Worm (Caenorhabditis elegans) whole organism, L4 larva: Measurements from ENCODE around the gene hdl-1.

Experiments used
- F10B5.3 ChIP-seq: sonication (generic microtip); optimal IDR thresholded peaks from 2 replicates; lab custom pipeline; 2016; ENCODE audit warnings: mild to moderate bottlenecking, missing genetic modification characterization, missing compliant biosample characterization
- F37D6.2 ChIP-seq: sonication (generic microtip); optimal IDR thresholded peaks from 2 replicates; lab custom pipeline; 2016; ENCODE audit warnings: mild to moderate bottlenecking, missing genetic modification characterization, missing compliant biosample characterization
- R02D3.7 ChIP-seq: fragments of 150-350 bp; sonication (generic microtip); optimal IDR thresholded peaks from 3 replicates; lab custom pipeline; 2014; ENCODE audit warnings: missing biosample characterization, missing genetic modification characterization
- aha-1 ChIP-seq: fragments of 150-350 bp; peaks from one replicate; lab custom pipeline; 2014; ENCODE audit warnings: missing biosample characterization, missing genetic modification characterization
- attf-4 ChIP-seq: sonication (generic microtip); optimal IDR thresholded peaks from 3 replicates; lab custom pipeline; 2017; ENCODE audit warnings: missing biosample characterization, missing genetic modification characterization
- ceh-62 ChIP-seq: sonication (generic microtip); optimal IDR thresholded peaks from 2 replicates; lab custom pipeline; 2017; ENCODE audit warnings: missing biosample characterization, missing genetic modification characterization
- ces-1 ChIP-seq: fragments of 150-350 bp; sonication (generic microtip); optimal IDR thresholded peaks from 4 replicates; lab custom pipeline; 2014; ENCODE audit warnings: missing biosample characterization, missing genetic modification reagents, missing genetic modification characterization
- cey-2 ChIP-seq: sonication (generic microtip); optimal IDR thresholded peaks from 3 replicates; lab custom pipeline; 2017; ENCODE audit warnings: missing genetic modification characterization, mild to moderate bottlenecking, missing compliant biosample characterization, antibody characterized with exemption, borderline replicate concordance; ENCODE audit not compliant: insufficient read depth
- ctbp-1 ChIP-seq: fragments of 200-800 bp; sonication (Bioruptor generic); IDR thresholded peaks from 2 replicates; pipeline ENCODE4 v1.3.6; 2022; ENCODE audit warnings: missing genetic modification reagents, missing genetic modification characterization, missing compliant biosample characterization
- daf-16 ChIP-seq, 3 experiments: sonication (generic microtip); optimal IDR thresholded peaks; 2 replicates each; lab custom pipeline; 2016 to 2017; ENCODE audit warnings: missing genetic modification characterization in 3 of 3, missing genetic modification reagents in 3 of 3, mild to moderate bottlenecking in 2 of 3, missing compliant biosample characterization in 2 of 3, missing biosample characterization in 1 of 3, moderate library complexity in 1 of 3
- daf-19 ChIP-seq: fragments of 200-800 bp; sonication (Bioruptor generic); conservative IDR thresholded peaks from 2 replicates; pipeline ENCODE4 v1.3.6; 2022; ENCODE audit warnings: missing genetic modification characterization, missing compliant biosample characterization
- dmd-6 ChIP-seq: fragments of 200-800 bp; sonication (Bioruptor generic); IDR thresholded peaks from 2 replicates; pipeline ENCODE4 v1.3.6; 2022; ENCODE audit warnings: missing genetic modification reagents, missing genetic modification characterization, missing compliant biosample characterization
- dmd-8 ChIP-seq: fragments of 200-800 bp; sonication (Bioruptor generic); IDR thresholded peaks from 2 replicates; pipeline ENCODE4 v1.3.6; 2022; ENCODE audit warnings: missing genetic modification characterization, missing compliant biosample characterization
- duxl-1 ChIP-seq: sonication (generic microtip); optimal IDR thresholded peaks from 2 replicates; lab custom pipeline; 2016; ENCODE audit warnings: mild to moderate bottlenecking, missing genetic modification characterization, moderate library complexity, missing compliant biosample characterization; ENCODE audit not compliant: poor library complexity
- egl-43 ChIP-seq: fragments of 200-800 bp; sonication (Bioruptor generic); IDR thresholded peaks from 2 replicates; pipeline ENCODE4 v1.3.6; 2022; ENCODE audit warnings: missing genetic modification reagents, missing genetic modification characterization, missing compliant biosample characterization
- fkh-10 ChIP-seq: fragments of 150-350 bp; optimal IDR thresholded peaks from 2 replicates; lab custom pipeline; 2014; ENCODE audit warnings: missing biosample characterization, missing genetic modification reagents, missing genetic modification characterization
- hlh-11 ChIP-seq: fragments of 200-800 bp; sonication (Bioruptor generic); optimal IDR thresholded peaks from 2 replicates; lab custom pipeline; 2018; ENCODE audit warnings: mild to moderate bottlenecking, missing genetic modification characterization, missing compliant biosample characterization
- hlh-30 ChIP-seq: sonication (generic microtip); optimal IDR thresholded peaks from 2 replicates; lab custom pipeline; 2017; ENCODE audit warnings: antibody characterized with exemption, mild to moderate bottlenecking, missing genetic modification characterization, missing compliant biosample characterization; ENCODE audit not compliant: insufficient read depth
- hmg-1.1 ChIP-seq: fragments of 200-800 bp; sonication (Bioruptor generic); IDR thresholded peaks from 2 replicates; pipeline ENCODE4 v1.3.6; 2022; ENCODE audit warnings: missing genetic modification reagents, missing genetic modification characterization, missing compliant biosample characterization
- jun-1 ChIP-seq: fragments of 150-350 bp; optimal IDR thresholded peaks from 2 replicates; lab custom pipeline; 2014; ENCODE audit warnings: missing biosample characterization, missing genetic modification reagents, missing genetic modification characterization
- lim-7 ChIP-seq: fragments of 200-800 bp; sonication (Bioruptor generic); IDR thresholded peaks from 2 replicates; pipeline ENCODE4 v1.3.6; 2022; ENCODE audit warnings: missing genetic modification characterization, missing compliant biosample characterization
- lin-1 ChIP-seq: fragments of 200-800 bp; sonication (Bioruptor generic); IDR thresholded peaks from 2 replicates; pipeline ENCODE4 v1.3.6; 2022; ENCODE audit warnings: missing genetic modification reagents, missing genetic modification characterization, missing compliant biosample characterization
- lin-13 ChIP-seq: fragments of 150-350 bp; optimal IDR thresholded peaks from 2 replicates; lab custom pipeline; 2014; ENCODE audit warnings: missing biosample characterization, missing genetic modification reagents, missing genetic modification characterization
- lin-15B ChIP-seq: fragments of 150-350 bp; sonication (generic microtip); optimal IDR thresholded peaks from 3 replicates; lab custom pipeline; 2014; ENCODE audit warnings: missing biosample characterization, missing genetic modification characterization
- lin-39 ChIP-seq: fragments of 150-350 bp; optimal IDR thresholded peaks from 2 replicates; lab custom pipeline; 2014; ENCODE audit warnings: missing biosample characterization, missing genetic modification reagents, missing genetic modification characterization
- lir-3 ChIP-seq: sonication (generic microtip); optimal IDR thresholded peaks from 2 replicates; lab custom pipeline; 2016; ENCODE audit warnings: mild to moderate bottlenecking, missing genetic modification characterization, missing compliant biosample characterization
- madf-5 ChIP-seq, 2 experiments: fragments of 200-800 bp; sonication (Bioruptor generic); IDR thresholded peaks; 2 replicates each; pipeline ENCODE4 v1.3.6; 2022; ENCODE audit warnings: missing compliant biosample characterization in 2 of 2, missing genetic modification characterization in 2 of 2
- mdl-1 ChIP-seq, 2 experiments: fragments of 150-350 bp in 1 of 2; sonication (generic microtip) in 1 of 2; optimal IDR thresholded peaks; 2 replicates each; lab custom pipeline; 2014 to 2017; ENCODE audit warnings: missing biosample characterization in 2 of 2, missing genetic modification characterization in 2 of 2
- mdt-29 ChIP-seq: fragments of 200-800 bp; sonication (Bioruptor generic); IDR thresholded peaks from 2 replicates; pipeline ENCODE4 v1.3.6; 2022; ENCODE audit warnings: missing genetic modification reagents, missing genetic modification characterization, missing compliant biosample characterization
- mep-1 ChIP-seq: fragments of 150-350 bp; sonication (generic microtip); optimal IDR thresholded peaks from 3 replicates; lab custom pipeline; 2014; ENCODE audit warnings: missing biosample characterization, missing genetic modification characterization
- mxl-3 ChIP-seq: fragments of 200-800 bp; sonication (Bioruptor generic); optimal IDR thresholded peaks from 2 replicates; lab custom pipeline; 2018; ENCODE audit warnings: mild to moderate bottlenecking, missing genetic modification characterization, missing compliant biosample characterization
- nhr-10 ChIP-seq: fragments of 150-350 bp; optimal IDR thresholded peaks from 2 replicates; lab custom pipeline; 2014; ENCODE audit warnings: missing biosample characterization, missing genetic modification characterization
- nhr-11 ChIP-seq: fragments of 150-350 bp; optimal IDR thresholded peaks from 2 replicates; lab custom pipeline; 2014; ENCODE audit warnings: missing biosample characterization, missing genetic modification characterization
- nhr-111 ChIP-seq: fragments of 200-800 bp; sonication (Bioruptor generic); optimal IDR thresholded peaks from 2 replicates; lab custom pipeline; 2018; ENCODE audit warnings: mild to moderate bottlenecking, missing genetic modification characterization, missing compliant biosample characterization
- nhr-237 ChIP-seq: sonication (generic microtip); optimal IDR thresholded peaks from 2 replicates; lab custom pipeline; 2017; ENCODE audit warnings: missing biosample characterization, missing genetic modification characterization
- nhr-28 ChIP-seq: fragments of 150-350 bp; optimal IDR thresholded peaks from 2 replicates; lab custom pipeline; 2014; ENCODE audit warnings: missing biosample characterization, missing genetic modification characterization
- nhr-41 ChIP-seq: fragments of 200-800 bp; sonication (Bioruptor generic); IDR thresholded peaks from 2 replicates; pipeline ENCODE4 v1.3.6; 2022; ENCODE audit warnings: missing genetic modification reagents, missing genetic modification characterization, missing compliant biosample characterization
- nhr-48 ChIP-seq: sonication (generic microtip); optimal IDR thresholded peaks from 2 replicates; lab custom pipeline; 2016; ENCODE audit warnings: mild to moderate bottlenecking, missing genetic modification characterization, missing compliant biosample characterization
- pqm-1 ChIP-seq: sonication (generic microtip); optimal IDR thresholded peaks from 2 replicates; lab custom pipeline; 2017; ENCODE audit warnings: missing biosample characterization, missing genetic modification characterization
- sdz-12 ChIP-seq: fragments of 200-800 bp; sonication (Bioruptor generic); optimal IDR thresholded peaks from 2 replicates; lab custom pipeline; 2018; ENCODE audit warnings: mild to moderate bottlenecking, missing genetic modification characterization, missing compliant biosample characterization
- spr-3 ChIP-seq: fragments of 200-800 bp; sonication (Bioruptor generic); optimal IDR thresholded peaks from 2 replicates; lab custom pipeline; 2018; ENCODE audit warnings: mild to moderate bottlenecking, missing genetic modification characterization, missing compliant biosample characterization
- tag-97 ChIP-seq: fragments of 200-800 bp; sonication (Bioruptor generic); IDR thresholded peaks from 2 replicates; pipeline ENCODE4 v1.3.6; 2022; ENCODE audit warnings: missing genetic modification characterization, missing compliant biosample characterization
- tra-1 ChIP-seq: fragments of 200-800 bp; sonication (Bioruptor generic); IDR thresholded peaks from 2 replicates; pipeline ENCODE4 v1.3.6; 2022; ENCODE audit warnings: missing genetic modification reagents, missing genetic modification characterization, missing compliant biosample characterization
- unc-62 ChIP-seq, 3 experiments: fragments of 150-350 bp in 1 of 3; sonication (generic microtip); optimal IDR thresholded peaks in 2 of 3; peaks in 1 of 3; 1 replicate in 1 of 3; 2 replicates in 2 of 3; lab custom pipeline; 2014 to 2017; ENCODE audit warnings: missing biosample characterization in 3 of 3, missing genetic modification characterization in 3 of 3, missing genetic modification reagents in 3 of 3, missing genotype in 1 of 3
- vab-7 ChIP-seq: fragments of 200-800 bp; sonication (Bioruptor generic); IDR thresholded peaks from 2 replicates; pipeline ENCODE4 v1.3.6; 2022; ENCODE audit warnings: missing genetic modification reagents, missing genetic modification characterization, missing compliant biosample characterization
- zag-1 ChIP-seq: fragments of 150-350 bp; optimal IDR thresholded peaks from 2 replicates; lab custom pipeline; 2014; ENCODE audit warnings: missing biosample characterization, missing genetic modification characterization
- zip-11 ChIP-seq: fragments of 200-800 bp; sonication (Bioruptor generic); IDR thresholded peaks from 2 replicates; pipeline ENCODE4 v1.3.6; 2022; ENCODE audit warnings: missing genetic modification characterization, missing compliant biosample characterization
- zip-2 ChIP-seq: fragments of 150-350 bp; optimal IDR thresholded peaks from 2 replicates; lab custom pipeline; 2014; ENCODE audit warnings: missing biosample characterization, missing genetic modification characterization

The hdl-1 gene

DNA sequence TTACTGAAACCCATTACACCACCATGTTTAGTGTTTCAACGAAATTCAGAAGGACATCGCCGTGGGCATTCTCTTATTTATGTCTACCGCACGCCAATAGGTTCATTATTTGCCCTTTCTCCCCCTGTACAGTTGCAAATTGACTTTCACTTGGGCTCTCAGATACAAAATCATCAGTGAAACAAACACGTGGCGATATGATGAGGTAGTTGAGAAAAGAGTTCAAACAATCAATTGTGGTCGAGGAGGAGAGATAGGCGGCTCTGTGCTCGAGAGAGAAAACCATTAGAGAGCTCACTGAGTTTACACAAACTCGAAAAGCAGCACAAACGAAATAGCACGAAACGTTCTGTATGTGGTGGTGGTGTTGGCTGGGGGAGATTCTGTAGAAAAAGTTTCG, 7.5 kb upstream of the hdl-1 start:
- TF ChIP-seq hlh-11 (tag; lab: Kevin White, UChicago) (peak; percentile 40), aha-1 (tag; lab: Kevin White, UChicago) (peak; percentile 94), F10B5.3 (tag; lab: Kevin White, UChicago) (no peak), hlh-30 (tag; lab: Kevin White, UChicago) (peak; percentile 32), unc-62 (GFP tag; optimal IDR thresholded peaks at IDR 0.05 in 1 of 2; lab: Kevin White, UChicago) (peak in 1 of 2 experiments; percentile 22), unc-62 (tag; optimal IDR thresholded peaks at IDR 0.05; lab: Kevin White, UChicago) (no peak), lim-7 (GFP tag; lab: Robert Waterston, UW) (0 out of 2 replicates have a peak, but pooled peaks have one; percentile 26), zip-11 (no peak), mxl-3 (peak; percentile 66), mdl-1 (tag; optimal IDR thresholded peaks at IDR 0.05; lab: Kevin White, UChicago) (peak in 1 of 2 experiments; percentile 33), lin-15B (tag; lab: Kevin White, UChicago) (no peak), nhr-48 (no peak), madf-5 (GFP tag; IDR thresholded peaks at IDR 0.05; lab: Robert Waterston, UW) (no peak), ctbp-1 (GFP tag; lab: Robert Waterston, UW) (no peak), dmd-6 (GFP tag; lab: Robert Waterston, UW) (peak; percentile 19; the same call in 1 of the 2 replicates), daf-16 (GFP tag; optimal IDR thresholded peaks at IDR 0.05; lab: Kevin White, UChicago) (peak in 1 of 2 experiments; percentile 7), daf-16 (tag; optimal IDR thresholded peaks at IDR 0.05; lab: Kevin White, UChicago) (no peak)

DNA sequence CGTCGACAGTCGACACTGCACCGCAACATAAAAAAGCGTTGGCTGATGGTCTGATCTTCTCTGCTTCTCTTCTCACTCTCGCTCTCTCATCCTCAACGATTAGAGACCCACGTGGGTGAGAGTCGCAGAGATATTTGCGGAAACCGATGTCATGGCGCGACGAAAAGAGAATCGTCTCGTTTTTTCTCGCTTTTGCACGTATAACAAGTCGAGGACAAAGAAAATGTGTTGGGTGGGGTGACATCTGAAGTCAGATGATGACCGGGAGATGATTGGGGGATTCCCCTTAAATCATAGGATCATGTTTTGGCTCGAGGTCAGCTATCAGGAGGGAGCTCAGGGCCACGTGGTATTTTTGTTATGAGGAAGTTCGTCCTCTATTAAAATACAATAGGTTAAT, 6.8 kb upstream of the hdl-1 start:
- TF ChIP-seq duxl-1 (tag; lab: Kevin White, UChicago) (peak; percentile 48), mdt-29 (GFP tag; lab: Robert Waterston, UW) (peak; percentile 98), lir-3 (tag; lab: Kevin White, UChicago) (no peak), attf-4 (no peak), lin-1 (GFP tag; lab: Robert Waterston, UW) (peak; percentile 91), vab-7 (GFP tag; lab: Robert Waterston, UW) (no peak), lim-7 (GFP tag; lab: Robert Waterston, UW) (no peak), lin-39 (tag; lab: Kevin White, UChicago) (no peak), ces-1 (GFP tag; lab: Kevin White, UChicago) (no peak), nhr-41 (no peak), tra-1 (peak; percentile 94), nhr-28 (tag; lab: Kevin White, UChicago) (peak; percentile 92), egl-43 (no peak), nhr-111 (GFP tag; lab: Kevin White, UChicago) (no peak), R02D3.7 (tag; lab: Kevin White, UChicago) (no peak), pqm-1 (tag; lab: Kevin White, UChicago) (no peak), tag-97 (GFP tag; lab: Robert Waterston, UW) (no peak), F10B5.3 (tag; lab: Kevin White, UChicago) (no peak), lin-13 (GFP tag; lab: Kevin White, UChicago) (peak; percentile 25), cey-2 (tag; lab: Kevin White, UChicago) (peak; percentile 90), madf-5 (GFP tag; IDR thresholded peaks at IDR 0.05; lab: Robert Waterston, UW) (peak in 1 of 2 experiments; percentile 61; a peak in 1 of 4 replicates), aha-1 (tag; lab: Kevin White, UChicago) (peak; percentile 100), sdz-12 (GFP tag; lab: Kevin White, UChicago) (no peak), hmg-1.1 (peak; percentile 49; the same call in 1 of the 2 replicates), zip-2 (no peak), nhr-11 (tag; lab: Kevin White, UChicago) (peak; percentile 78), daf-19 (GFP tag; lab: Robert Waterston, UW) (no peak), mep-1 (tag; lab: Kevin White, UChicago) (peak; percentile 90), fkh-10 (no peak), unc-62 (GFP tag; optimal IDR thresholded peaks at IDR 0.05 in 1 of 2; lab: Kevin White, UChicago) (peak in 1 of 2 experiments; percentile 100), unc-62 (tag; optimal IDR thresholded peaks at IDR 0.05; lab: Kevin White, UChicago) (no peak), dmd-8 (no peak), ceh-62 (tag; lab: Kevin White, UChicago) (no peak), mdl-1 (tag; optimal IDR thresholded peaks at IDR 0.05; lab: Kevin White, UChicago) (peak; percentile 100), F37D6.2 (tag; lab: Kevin White, UChicago) (no peak), zag-1 (no peak), hlh-11 (tag; lab: Kevin White, UChicago) (peak; percentile 98), nhr-237 (tag; lab: Kevin White, UChicago) (peak; percentile 27), spr-3 (GFP tag; lab: Kevin White, UChicago) (no peak), nhr-10 (tag; lab: Kevin White, UChicago) (peak; percentile 69), jun-1 (tag; lab: Kevin White, UChicago) (no peak)
